Worm (Caenorhabditis elegans) whole organism, L4 larva: ENCODE measurements around the gene Y54F10AM.8.
"Not testable (repeated sequence)": the region's sequence is repeated elsewhere in the genome, so short reads cannot be mapped to it uniquely, and the experiment has no call there.

Experiments used
- F37D6.2 ChIP-seq: sonication (generic microtip); optimal IDR thresholded peaks from 2 replicates; lab custom pipeline; 2016; ENCODE audit warnings: mild to moderate bottlenecking, missing genetic modification characterization, missing compliant biosample characterization
- F44E2.7 ChIP-seq: fragments of 200-800 bp; sonication (Bioruptor generic); IDR thresholded peaks from 2 replicates; pipeline ENCODE4 v2.1.2; 2022; ENCODE audit warnings: missing genetic modification characterization, missing compliant biosample characterization
- T20F7.1 ChIP-seq: fragments of 200-800 bp; sonication (Bioruptor generic); optimal IDR thresholded peaks from 2 replicates; lab custom pipeline; 2018; ENCODE audit warnings: mild to moderate bottlenecking, missing genetic modification characterization, missing compliant biosample characterization
- aha-1 ChIP-seq: fragments of 150-350 bp; peaks from one replicate; lab custom pipeline; 2014; ENCODE audit warnings: missing biosample characterization, missing genetic modification characterization
- ctbp-1 ChIP-seq: fragments of 200-800 bp; sonication (Bioruptor generic); IDR thresholded peaks from 2 replicates; pipeline ENCODE4 v1.3.6; 2022; ENCODE audit warnings: missing genetic modification reagents, missing genetic modification characterization, missing compliant biosample characterization
- daf-16 ChIP-seq, 3 experiments: sonication (generic microtip); optimal IDR thresholded peaks; 2 replicates each; lab custom pipeline; 2016 to 2017; ENCODE audit warnings: missing genetic modification characterization in 3 of 3, missing genetic modification reagents in 3 of 3, mild to moderate bottlenecking in 2 of 3, missing compliant biosample characterization in 2 of 3, missing biosample characterization in 1 of 3, moderate library complexity in 1 of 3
- dmd-6 ChIP-seq: fragments of 200-800 bp; sonication (Bioruptor generic); IDR thresholded peaks from 2 replicates; pipeline ENCODE4 v1.3.6; 2022; ENCODE audit warnings: missing genetic modification reagents, missing genetic modification characterization, missing compliant biosample characterization
- dmd-8 ChIP-seq: fragments of 200-800 bp; sonication (Bioruptor generic); IDR thresholded peaks from 2 replicates; pipeline ENCODE4 v1.3.6; 2022; ENCODE audit warnings: missing genetic modification characterization, missing compliant biosample characterization
- dve-1 ChIP-seq: sonication (generic microtip); optimal IDR thresholded peaks from 2 replicates; lab custom pipeline; 2017; ENCODE audit warnings: antibody characterized with exemption, mild to moderate bottlenecking, missing genetic modification characterization, missing compliant biosample characterization; ENCODE audit not compliant: insufficient read depth
- egl-43 ChIP-seq: fragments of 200-800 bp; sonication (Bioruptor generic); IDR thresholded peaks from 2 replicates; pipeline ENCODE4 v1.3.6; 2022; ENCODE audit warnings: missing genetic modification reagents, missing genetic modification characterization, missing compliant biosample characterization
- gei-8 ChIP-seq: fragments of 200-800 bp; sonication (Bioruptor generic); optimal IDR thresholded peaks from 2 replicates; lab custom pipeline; 2018; ENCODE audit warnings: mild to moderate bottlenecking, missing genetic modification characterization, missing compliant biosample characterization
- hlh-11 ChIP-seq: fragments of 200-800 bp; sonication (Bioruptor generic); optimal IDR thresholded peaks from 2 replicates; lab custom pipeline; 2018; ENCODE audit warnings: mild to moderate bottlenecking, missing genetic modification characterization, missing compliant biosample characterization
- hlh-30 ChIP-seq: sonication (generic microtip); optimal IDR thresholded peaks from 2 replicates; lab custom pipeline; 2017; ENCODE audit warnings: antibody characterized with exemption, mild to moderate bottlenecking, missing genetic modification characterization, missing compliant biosample characterization; ENCODE audit not compliant: insufficient read depth
- lim-7 ChIP-seq: fragments of 200-800 bp; sonication (Bioruptor generic); IDR thresholded peaks from 2 replicates; pipeline ENCODE4 v1.3.6; 2022; ENCODE audit warnings: missing genetic modification characterization, missing compliant biosample characterization
- lin-38 ChIP-seq: fragments of 200-800 bp; sonication (Bioruptor generic); IDR thresholded peaks from 2 replicates; pipeline ENCODE4 v1.3.6; 2022; ENCODE audit warnings: missing genetic modification reagents, missing genetic modification characterization, missing compliant biosample characterization
- mdl-1 ChIP-seq, 2 experiments: fragments of 150-350 bp in 1 of 2; sonication (generic microtip) in 1 of 2; optimal IDR thresholded peaks; 2 replicates each; lab custom pipeline; 2014 to 2017; ENCODE audit warnings: missing biosample characterization in 2 of 2, missing genetic modification characterization in 2 of 2
- mdt-29 ChIP-seq: fragments of 200-800 bp; sonication (Bioruptor generic); IDR thresholded peaks from 2 replicates; pipeline ENCODE4 v1.3.6; 2022; ENCODE audit warnings: missing genetic modification reagents, missing genetic modification characterization, missing compliant biosample characterization
- nhr-237 ChIP-seq: sonication (generic microtip); optimal IDR thresholded peaks from 2 replicates; lab custom pipeline; 2017; ENCODE audit warnings: missing biosample characterization, missing genetic modification characterization
- nhr-28 ChIP-seq: fragments of 150-350 bp; optimal IDR thresholded peaks from 2 replicates; lab custom pipeline; 2014; ENCODE audit warnings: missing biosample characterization, missing genetic modification characterization
- nhr-42 ChIP-seq: fragments of 200-800 bp; sonication (Bioruptor generic); IDR thresholded peaks from 2 replicates; pipeline ENCODE4 v1.3.6; 2022; ENCODE audit warnings: missing genetic modification characterization, missing compliant biosample characterization
- nhr-48 ChIP-seq: sonication (generic microtip); optimal IDR thresholded peaks from 2 replicates; lab custom pipeline; 2016; ENCODE audit warnings: mild to moderate bottlenecking, missing genetic modification characterization, missing compliant biosample characterization
- nhr-77 ChIP-seq: fragments of 150-350 bp; optimal IDR thresholded peaks from 2 replicates; lab custom pipeline; 2014; ENCODE audit warnings: missing biosample characterization, missing genetic modification characterization
- pha-4 ChIP-seq, 2 experiments: fragments of 150-350 bp in 1 of 2; fragments of 200-800 bp in 1 of 2; sonication (Bioruptor generic) in 1 of 2; IDR thresholded peaks in 1 of 2; optimal IDR thresholded peaks in 1 of 2; 2 replicates each; pipeline versions ENCODE4 v1.3.6 to Lab custom; 2014 to 2022; ENCODE audit warnings: missing genetic modification characterization in 2 of 2, missing genetic modification reagents in 2 of 2, missing biosample characterization in 1 of 2, missing compliant biosample characterization in 1 of 2
- pqm-1 ChIP-seq: sonication (generic microtip); optimal IDR thresholded peaks from 2 replicates; lab custom pipeline; 2017; ENCODE audit warnings: missing biosample characterization, missing genetic modification characterization
- saeg-2 ChIP-seq: fragments of 200-800 bp; sonication (Bioruptor generic); IDR thresholded peaks from 2 replicates; pipeline ENCODE4 v1.3.6; 2022; ENCODE audit warnings: missing genetic modification reagents, missing genetic modification characterization, missing compliant biosample characterization
- sdz-12 ChIP-seq: fragments of 200-800 bp; sonication (Bioruptor generic); optimal IDR thresholded peaks from 2 replicates; lab custom pipeline; 2018; ENCODE audit warnings: mild to moderate bottlenecking, missing genetic modification characterization, missing compliant biosample characterization
- set-16 ChIP-seq: fragments of 200-800 bp; sonication (Bioruptor generic); IDR thresholded peaks from 2 replicates; pipeline ENCODE4 v1.3.6; 2022; ENCODE audit warnings: missing genetic modification reagents, missing genetic modification characterization, missing compliant biosample characterization
- snpc-1.2 ChIP-seq: fragments of 200-800 bp; sonication (Bioruptor generic); IDR thresholded peaks from 2 replicates; pipeline ENCODE4 v1.3.6; 2022; ENCODE audit warnings: missing genetic modification reagents, missing genetic modification characterization, missing compliant biosample characterization
- snpc-4 ChIP-seq: fragments of 150-350 bp; optimal IDR thresholded peaks from 2 replicates; lab custom pipeline; 2014; ENCODE audit warnings: missing biosample characterization, missing genetic modification characterization

The Y54F10AM.8 gene

DNA sequence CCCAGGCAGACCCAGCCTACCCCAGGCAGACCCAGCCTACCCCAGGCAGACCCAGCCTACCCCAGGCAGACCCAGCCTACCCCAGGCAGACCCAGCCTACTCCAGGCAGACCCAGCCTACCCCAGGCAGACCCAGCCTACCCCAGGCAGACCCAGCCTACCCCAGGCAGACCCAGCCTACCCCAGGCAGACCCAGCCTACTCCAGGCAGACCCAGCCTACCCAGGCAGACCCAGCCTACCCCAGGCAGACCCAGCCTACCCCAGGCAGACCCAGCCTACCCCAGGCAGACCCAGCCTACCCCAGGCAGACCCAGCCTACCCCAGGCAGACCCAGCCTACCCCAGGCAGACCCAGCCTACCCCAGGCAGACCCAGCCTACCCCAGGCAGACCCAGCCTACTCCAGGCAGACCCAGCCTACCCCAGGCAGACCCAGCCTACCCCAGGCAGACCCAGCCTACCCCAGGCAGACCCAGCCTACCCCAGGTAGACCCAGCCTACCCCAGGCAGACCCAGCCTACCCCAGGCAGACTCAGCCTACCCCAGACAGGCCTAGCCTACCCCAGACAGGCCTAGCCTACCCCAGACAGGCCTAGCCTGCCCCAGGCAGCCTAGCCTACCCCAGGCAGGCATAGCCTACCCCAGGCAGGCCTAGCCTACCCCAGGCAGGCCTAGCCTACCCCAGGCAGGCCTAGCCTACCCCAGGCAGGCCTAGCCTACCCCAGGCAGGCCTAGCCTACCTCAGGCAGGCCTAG, 36.8 kb downstream of the Y54F10AM.8 start:
- peak; percentile 74 for TF ChIP-seq set-16 (GFP tag; lab: Robert Waterston, UW)
- TF ChIP-seq, all 104 proteins: peak for 1; not testable (repeated sequence) for 103

ce11 chrIII:2468202-2468601, 39.6 kb downstream of the Y54F10AM.8 start, which contains the start of the genes E02H9.9 and E02H9.1:
Gene E02H9.9 (minus strand): TSS chrIII:2468302.
Gene E02H9.1 (plus strand): TSS chrIII:2468486.
- TF ChIP-seq sdz-12: no peak
- TF ChIP-seq nhr-48 (tag; lab: Kevin White, UChicago): no peak
- no peak for TF ChIP-seq snpc-4

DNA sequence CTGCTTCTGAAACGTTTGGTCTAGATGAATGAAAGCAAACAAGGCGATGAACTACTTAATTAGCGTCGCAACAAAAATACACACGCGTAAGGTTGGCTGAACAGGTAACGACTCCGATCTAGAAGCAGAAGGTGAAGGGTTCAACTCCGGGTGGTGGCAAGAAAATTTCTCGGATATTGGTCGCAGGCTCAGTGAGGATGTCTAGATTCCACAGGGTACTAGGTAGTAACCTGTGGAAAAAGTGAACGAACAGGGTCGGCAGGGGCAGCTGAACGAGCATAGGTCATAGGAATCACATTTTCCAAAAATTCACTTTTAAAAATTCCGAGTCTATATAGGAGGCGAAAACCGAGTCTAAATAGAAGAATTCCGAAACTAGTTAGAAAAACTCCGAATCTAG, 47.4 kb downstream of the Y54F10AM.8 start:
- TF ChIP-seq egl-43 (0 out of 2 replicates have a peak, but pooled peaks have one; percentile 57), snpc-1.2 (0 out of 2 replicates have a peak, but pooled peaks have one; percentile 31), lim-7 (0 out of 2 replicates have a peak, but pooled peaks have one; percentile 18), saeg-2 (GFP tag; lab: Robert Waterston, UW) (0 out of 2 replicates have a peak, but pooled peaks have one; percentile 20), pha-4 (GFP tag; IDR thresholded peaks at IDR 0.05; lab: Robert Waterston, UW) (0 out of 2 replicates have a peak, but pooled peaks have one; percentile 36), dmd-8 (GFP tag; lab: Robert Waterston, UW) (peak; percentile 77), lin-38 (GFP tag; lab: Robert Waterston, UW) (peak; percentile 64)
- TF ChIP-seq pha-4 (tag; optimal IDR thresholded peaks at IDR 0.05; lab: Kevin White, UChicago): not testable (repeated sequence)

- TF ChIP-seq dmd-6 (GFP tag; lab: Robert Waterston, UW): 0 out of 2 replicates have a peak, but pooled peaks have one; percentile 10
- peak; percentile 10 for TF ChIP-seq pqm-1
Measured at ce11 chrIII:2458742-2459141, 49.0 kb downstream of the Y54F10AM.8 start, which contains the start of gene E02H9.3. Gene E02H9.3 (plus strand): TSS chrIII:2459042.

DNA sequence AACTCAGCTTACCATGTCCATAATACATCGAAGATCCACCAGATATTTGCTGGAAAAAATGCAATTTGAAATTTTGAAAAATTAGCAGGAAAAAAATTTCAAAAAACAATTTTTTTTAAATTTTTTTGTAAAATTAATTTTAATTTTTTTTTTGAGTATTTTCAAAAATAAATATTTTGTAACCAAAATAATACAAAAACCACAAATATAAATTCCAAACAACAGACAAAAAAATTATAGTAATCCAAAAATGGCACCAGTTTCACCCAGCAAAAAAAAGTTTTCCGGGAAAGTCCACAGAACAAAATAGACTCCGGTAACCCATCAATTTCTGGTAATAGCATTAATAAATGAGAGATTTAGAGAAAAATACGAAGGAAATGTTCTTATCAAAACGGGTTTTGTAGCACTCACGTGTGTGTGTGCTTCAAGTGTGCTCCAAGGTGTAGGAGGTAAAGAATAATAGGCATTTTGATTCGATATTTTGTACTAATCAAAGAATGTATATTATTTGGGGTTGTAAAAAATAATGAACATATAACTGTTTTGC, 52.9 kb downstream of the Y54F10AM.8 start, which contains the start of gene nhr-121:
nhr-121 (minus strand) TSS at position 51 of the 550 bp plus-strand sequence.
- TF ChIP-seq daf-16 (GFP tag; optimal IDR thresholded peaks at IDR 0.05; lab: Kevin White, UChicago) (no peak), daf-16 (tag; optimal IDR thresholded peaks at IDR 0.05; lab: Kevin White, UChicago) (peak; percentile 60), pqm-1 (peak; percentile 10), nhr-77 (tag; lab: Kevin White, UChicago) (peak; percentile 57), F37D6.2 (tag; lab: Kevin White, UChicago) (no peak), F44E2.7 (GFP tag; lab: Robert Waterston, UW) (no peak), mdt-29 (GFP tag; lab: Robert Waterston, UW) (0 out of 2 replicates have a peak, but pooled peaks have one; percentile 12), nhr-237 (tag; lab: Kevin White, UChicago) (no peak), gei-8 (GFP tag; lab: Kevin White, UChicago) (no peak), dve-1 (tag; lab: Kevin White, UChicago) (peak; percentile 72), aha-1 (tag; lab: Kevin White, UChicago) (peak; percentile 92), mdl-1 (tag; optimal IDR thresholded peaks at IDR 0.05; lab: Kevin White, UChicago) (peak in 1 of 2 experiments; percentile 62), nhr-28 (tag; lab: Kevin White, UChicago) (peak; percentile 96), dmd-6 (GFP tag; lab: Robert Waterston, UW) (peak; percentile 70), hlh-11 (tag; lab: Kevin White, UChicago) (peak; percentile 61), hlh-30 (tag; lab: Kevin White, UChicago) (no peak), ctbp-1 (no peak), nhr-42 (no peak), T20F7.1 (GFP tag; lab: Kevin White, UChicago) (peak; percentile 20)
